Fruit fly (Drosophila melanogaster) whole organism, pupa: ENCODE data around the gene CG15152.

ENCODE experiments used
- CG10348 ChIP-seq: fragments of 200-800 bp; sonication (Bioruptor generic); IDR thresholded peaks from 2 replicates; pipeline ENCODE4 v1.3.6; 2022; ENCODE audit warnings: missing biosample characterization, missing genetic modification characterization
- CG12605 ChIP-seq: fragments of 200-800 bp; sonication (Bioruptor generic); IDR thresholded peaks from 2 replicates; pipeline ENCODE4 v1.3.6; 2022; ENCODE audit warnings: missing biosample characterization, missing genetic modification characterization
- CG13204 ChIP-seq: fragments of 200-800 bp; sonication (Bioruptor generic); optimal IDR thresholded peaks from 2 replicates; lab custom pipeline; 2018; ENCODE audit warnings: missing biosample characterization, mild to moderate bottlenecking, missing genetic modification characterization, moderate library complexity
- CG14655 ChIP-seq: fragments of 200-800 bp; sonication (Bioruptor generic); optimal IDR thresholded peaks from 3 replicates; lab custom pipeline; 2017; ENCODE audit warnings: mild to moderate bottlenecking, missing biosample characterization, missing genetic modification reagents, missing genetic modification characterization
- CG15710 ChIP-seq: fragments of 200-800 bp; sonication (Bioruptor generic); optimal IDR thresholded peaks from 2 replicates; lab custom pipeline; 2018; ENCODE audit warnings: missing biosample characterization, mild to moderate bottlenecking, missing genetic modification characterization, moderate library complexity
- CG17806 ChIP-seq: fragments of 200-800 bp; sonication (Bioruptor generic); optimal IDR thresholded peaks from 2 replicates; lab custom pipeline; 2018; ENCODE audit warnings: missing biosample characterization, mild to moderate bottlenecking, missing genetic modification characterization, moderate library complexity
- CG32121 ChIP-seq: fragments of 200-800 bp; sonication (Bioruptor generic); IDR thresholded peaks from 2 replicates; pipeline ENCODE4 v1.3.6; 2022; ENCODE audit warnings: missing biosample characterization, missing genetic modification characterization
- CG34367 ChIP-seq: fragments of 200-800 bp; sonication (Bioruptor generic); optimal IDR thresholded peaks from 2 replicates; lab custom pipeline; 2018; ENCODE audit warnings: missing biosample characterization, mild to moderate bottlenecking, missing genetic modification characterization
- CG4496 ChIP-seq: fragments of 200-800 bp; sonication (Bioruptor generic); IDR thresholded peaks from 3 replicates; pipeline ENCODE4 v1.3.6; 2022; ENCODE audit warnings: missing biosample characterization, missing genetic modification characterization
- CG8159 ChIP-seq: fragments of 200-800 bp; sonication (Bioruptor generic); optimal IDR thresholded peaks from 3 replicates; lab custom pipeline; 2018; ENCODE audit warnings: missing biosample characterization, mild to moderate bottlenecking, missing genetic modification characterization, moderate library complexity
- CG8301 ChIP-seq: fragments of 200-800 bp; sonication (Bioruptor generic); optimal IDR thresholded peaks from 2 replicates; lab custom pipeline; 2018; ENCODE audit warnings: missing biosample characterization, mild to moderate bottlenecking, missing genetic modification characterization
- CG9948 ChIP-seq: fragments of 200-800 bp; sonication (Bioruptor generic); optimal IDR thresholded peaks from 2 replicates; lab custom pipeline; 2018; ENCODE audit warnings: missing biosample characterization, mild to moderate bottlenecking, missing genetic modification characterization, moderate library complexity
- D1 ChIP-seq: fragments of 200-800 bp; sonication (Bioruptor generic); optimal IDR thresholded peaks from 2 replicates; lab custom pipeline; 2018; ENCODE audit warnings: missing biosample characterization, mild to moderate bottlenecking, missing genetic modification characterization, moderate library complexity
- EcR ChIP-seq: fragments of 200-800 bp; sonication (Bioruptor generic); optimal IDR thresholded peaks from 3 replicates; lab custom pipeline; 2019; ENCODE audit warnings: missing biosample characterization, missing genetic modification characterization, mild to moderate bottlenecking, moderate library complexity, missing genetic modification reagents
- Ets98B ChIP-seq: fragments of 200-800 bp; sonication (Bioruptor generic); IDR thresholded peaks from 2 replicates; pipeline ENCODE4 v1.3.6; 2022; ENCODE audit warnings: missing biosample characterization, missing genetic modification characterization
- Pif1A ChIP-seq: fragments of 200-800 bp; sonication (Bioruptor generic); optimal IDR thresholded peaks from 3 replicates; lab custom pipeline; 2016; ENCODE audit warnings: missing biosample characterization, missing genetic modification characterization
- Pif1B ChIP-seq: fragments of 200-800 bp; sonication (Bioruptor generic); optimal IDR thresholded peaks from 3 replicates; lab custom pipeline; 2016; ENCODE audit warnings: missing biosample characterization, missing genetic modification characterization
- Snoo ChIP-seq: fragments of 200-800 bp; sonication (Bioruptor generic); optimal IDR thresholded peaks from 3 replicates; lab custom pipeline; 2017; ENCODE audit warnings: missing biosample characterization, mild to moderate bottlenecking, missing genetic modification characterization, inconsistent platforms
- fd96Ca ChIP-seq: fragments of 200-800 bp; sonication (Bioruptor generic); IDR thresholded peaks from 3 replicates; pipeline ENCODE4 v1.3.6; 2022; ENCODE audit warnings: missing biosample characterization, missing genetic modification characterization
- gl ChIP-seq: fragments of 200-800 bp; sonication (Bioruptor generic); optimal IDR thresholded peaks from 2 replicates; lab custom pipeline; 2018; ENCODE audit warnings: missing biosample characterization, mild to moderate bottlenecking, missing genetic modification characterization
- rn ChIP-seq: fragments of 200-800 bp; sonication (Bioruptor generic); IDR thresholded peaks from 2 replicates; pipeline ENCODE4 v1.3.6; 2022; ENCODE audit warnings: missing biosample characterization, missing genetic modification characterization

Gene CG15152

dm6 chr2L:18122920-18123319 is 8.6 kb downstream of the CG15152 start:
- TF ChIP-seq CG32121 (GFP tag; lab: Robert Waterston, UW): no peak

DNA sequence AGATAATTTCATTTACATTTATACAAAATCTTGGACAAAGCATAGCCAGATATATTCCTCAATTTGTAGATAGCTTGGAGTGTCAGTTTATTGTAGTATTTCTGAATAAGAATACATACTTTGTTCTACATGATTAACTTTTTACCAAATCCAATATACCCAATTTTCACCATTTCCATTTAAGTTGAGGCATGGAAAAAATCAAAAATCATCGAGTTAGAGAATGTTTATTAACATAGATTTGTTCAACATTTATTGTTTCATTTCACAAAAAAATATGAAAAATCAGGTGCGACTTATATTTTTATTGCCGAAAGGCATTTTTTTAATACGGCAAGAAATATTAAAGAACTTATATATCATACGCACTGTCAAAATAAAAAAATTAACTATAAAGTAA is 11.3 kb downstream of the CG15152 start, which contains the start of gene Grl36b:
TSS of gene Grl36b (minus strand) at position 101 of the 400 bp plus-strand sequence.
- no peak for TF ChIP-seq Pif1B (GFP tag; lab: Kevin White, UChicago)
- TF ChIP-seq CG8159 (tag; lab: Kevin White, UChicago): no peak
- no peak for TF ChIP-seq Pif1A
- TF ChIP-seq CG15710 (tag; lab: Kevin White, UChicago): no peak
- no peak for TF ChIP-seq CG9948 (tag; lab: Kevin White, UChicago)
- TF ChIP-seq CG13204 (GFP tag; lab: Kevin White, UChicago): no peak
- no peak for TF ChIP-seq EcR (GFP tag; lab: Kevin White, UChicago)
- no peak for TF ChIP-seq CG4496 (GFP tag; lab: Robert Waterston, UW)
- TF ChIP-seq, all 21 proteins: peak for 0

DNA sequence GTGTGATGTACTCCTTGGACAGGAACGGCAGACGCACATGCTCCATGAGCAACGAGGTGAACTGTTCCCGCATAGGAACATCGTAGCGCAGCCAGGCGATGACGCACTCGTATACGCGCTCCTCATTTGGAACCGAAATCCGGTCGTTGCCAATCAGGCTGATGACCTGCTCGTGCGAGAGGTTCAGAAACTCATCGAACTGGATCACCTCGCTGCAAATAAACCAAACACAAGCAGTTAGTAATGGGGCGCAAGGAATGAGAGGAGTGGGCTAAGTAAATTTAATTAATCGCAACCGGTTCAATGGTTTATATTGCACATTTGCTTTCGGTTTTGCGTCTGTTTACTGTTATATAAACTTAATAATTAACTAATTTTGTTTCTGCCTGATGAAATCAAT is 20.3 kb downstream of the CG15152 start:
- TF ChIP-seq EcR (GFP tag; lab: Kevin White, UChicago) (peak; percentile 93), CG34367 (tag; lab: Kevin White, UChicago) (no peak)
- TF ChIP-seq, all 21 proteins: peak for 1

- TF ChIP-seq Ets98B (GFP tag; lab: Robert Waterston, UW) (no peak), Pif1B (GFP tag; lab: Kevin White, UChicago) (no peak), CG8159 (tag; lab: Kevin White, UChicago) (no peak), Pif1A (no peak), fd96Ca (GFP tag; lab: Robert Waterston, UW) (no peak), gl (tag; lab: Kevin White, UChicago) (no peak), CG8301 (tag; lab: Kevin White, UChicago) (no peak), D1 (tag; lab: Kevin White, UChicago) (no peak), CG34367 (tag; lab: Kevin White, UChicago) (no peak), CG4496 (GFP tag; lab: Robert Waterston, UW) (no peak; the same call in 2 of the 3 replicates), CG17806 (tag; lab: Kevin White, UChicago) (no peak), CG12605 (no peak), CG14655 (GFP tag; lab: Kevin White, UChicago) (no peak), Snoo (tag; lab: Kevin White, UChicago) (no peak), CG15710 (tag; lab: Kevin White, UChicago) (no peak), CG10348 (no peak), EcR (GFP tag; lab: Kevin White, UChicago) (no peak)
These were observed 22.1 kb downstream of the CG15152 start for dm6 chr2L:18136427-18136857.

dm6 chr2L:18137591-18138247 is 23.4 kb downstream of the CG15152 start, which contains the start of gene kel:
kel (minus strand) TSS chr2L:18138083.
- no peak for TF ChIP-seq CG34367 (tag; lab: Kevin White, UChicago)
- TF ChIP-seq Pif1A: no peak
- TF ChIP-seq CG8301 (tag; lab: Kevin White, UChicago): no peak
- no peak; the same call in 1 of the 2 replicates for TF ChIP-seq Ets98B (GFP tag; lab: Robert Waterston, UW)
- peak; percentile 19 for TF ChIP-seq EcR (GFP tag; lab: Kevin White, UChicago)
- no peak for TF ChIP-seq CG8159 (tag; lab: Kevin White, UChicago)
- no peak for TF ChIP-seq rn
- TF ChIP-seq CG12605: no peak
- no peak for TF ChIP-seq CG13204 (GFP tag; lab: Kevin White, UChicago)
- peak; percentile 85 for TF ChIP-seq D1 (tag; lab: Kevin White, UChicago)
- no peak for TF ChIP-seq CG4496 (GFP tag; lab: Robert Waterston, UW)
- TF ChIP-seq Pif1B (GFP tag; lab: Kevin White, UChicago): no peak
- TF ChIP-seq CG32121 (GFP tag; lab: Robert Waterston, UW): no peak
- TF ChIP-seq CG15710 (tag; lab: Kevin White, UChicago): no peak
- no peak for TF ChIP-seq CG9948 (tag; lab: Kevin White, UChicago)
- peak; percentile 31 for TF ChIP-seq Snoo (tag; lab: Kevin White, UChicago)
- no peak for TF ChIP-seq CG14655 (GFP tag; lab: Kevin White, UChicago)
- peak; percentile 33 for TF ChIP-seq gl (tag; lab: Kevin White, UChicago)
- 0 out of 3 replicates have a peak, but pooled peaks have one; percentile 34 for TF ChIP-seq fd96Ca (GFP tag; lab: Robert Waterston, UW)
- TF ChIP-seq CG17806 (tag; lab: Kevin White, UChicago): no peak
- TF ChIP-seq CG10348: no peak

dm6 chr2L:18140544-18140943 is 26.2 kb downstream of the CG15152 start:
- TF ChIP-seq CG34367 (tag; lab: Kevin White, UChicago) (no peak), Pif1B (GFP tag; lab: Kevin White, UChicago) (no peak), gl (tag; lab: Kevin White, UChicago) (no peak), fd96Ca (GFP tag; lab: Robert Waterston, UW) (no peak), CG15710 (tag; lab: Kevin White, UChicago) (no peak), CG8301 (tag; lab: Kevin White, UChicago) (no peak), CG32121 (GFP tag; lab: Robert Waterston, UW) (no peak), rn (no peak), D1 (tag; lab: Kevin White, UChicago) (no peak)
